2 fruit fly cellular contexts compared by ENCODE assay signal in the genomic region with DNA sequence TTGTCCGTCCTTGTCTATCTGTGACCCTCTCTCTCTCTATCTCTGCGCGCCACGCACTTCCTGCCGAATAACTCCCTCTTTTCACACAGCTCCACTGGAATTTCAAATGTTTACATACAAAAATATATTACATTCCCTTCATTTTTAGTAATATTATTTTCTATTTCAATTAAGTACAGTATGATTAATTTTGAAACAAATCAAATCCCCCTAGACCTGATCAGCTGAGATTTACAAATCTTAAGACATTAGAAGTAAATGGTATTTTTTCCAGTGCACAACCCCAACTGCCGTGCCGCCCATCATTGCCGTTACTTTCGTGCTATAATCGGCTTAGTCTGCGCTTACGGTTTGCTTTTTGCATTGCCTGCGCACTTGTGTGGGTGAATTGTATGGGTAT.
A peak's percentile ranks its signal among the peaks of the same experiment; 100 is the strongest.
TF ChIP-seq lines count a peak whose summit lies in the region.

No protein-coding gene starts in this region.

- TF ChIP-seq CTCF in whole organism, embryonic (GFP tag; optimal IDR thresholded peaks at IDR 0.05; lab: Kevin White, UChicago): no peak

TF ChIP-seq in whole organism, embryonic, 481 proteins besides CTCF, POLR2A, EP300 and RAD21 (continues in another document):
- peak; percentile 37 for TF ChIP-seq CG12659 (GFP tag; optimal IDR thresholded peaks at IDR 0.05; lab: Kevin White, UChicago)
- TF ChIP-seq B-H1 (GFP tag; IDR thresholded peaks at IDR 0.05; lab: Robert Waterston, UW): no peak
- no peak for TF ChIP-seq emc (GFP tag; optimal IDR thresholded peaks at IDR 0.05; lab: Kevin White, UChicago)
- peak; percentile 46 for TF ChIP-seq CG15514 (GFP tag; optimal IDR thresholded peaks at IDR 0.05; lab: Kevin White, UChicago)
- no peak for TF ChIP-seq nerfin-2 (GFP tag; IDR thresholded peaks at IDR 0.05; lab: Robert Waterston, UW; ENCODE audit: partially characterized antibody)
- no peak for TF ChIP-seq Usf (GFP tag; optimal IDR thresholded peaks at IDR 0.05; lab: Kevin White, UChicago)
- TF ChIP-seq CG10959 (GFP tag; IDR thresholded peaks at IDR 0.05; lab: Robert Waterston, UW): no peak
- no peak for TF ChIP-seq Hey (tag; optimal IDR thresholded peaks at IDR 0.05; lab: Kevin White, UChicago)
- TF ChIP-seq nau (GFP tag; optimal IDR thresholded peaks at IDR 0.05; lab: Kevin White, UChicago): no peak
- no peak for TF ChIP-seq CG18011 (GFP tag; optimal IDR thresholded peaks at IDR 0.05; lab: Kevin White, UChicago)
- TF ChIP-seq ac (GFP tag; optimal IDR thresholded peaks at IDR 0.05; lab: Kevin White, UChicago): no peak
- no peak for TF ChIP-seq CG34224 (GFP tag; IDR thresholded peaks at IDR 0.05; lab: Robert Waterston, UW; ENCODE audit: partially characterized antibody)
- TF ChIP-seq gt (GFP tag; IDR thresholded peaks at IDR 0.05; lab: Robert Waterston, UW): no peak
- no peak for TF ChIP-seq schlank (tag; optimal IDR thresholded peaks at IDR 0.05; lab: Kevin White, UChicago)
- no peak for TF ChIP-seq repo (GFP tag; optimal IDR thresholded peaks at IDR 0.05; lab: Kevin White, UChicago)
- TF ChIP-seq maf-S (GFP tag; optimal IDR thresholded peaks at IDR 0.05; lab: Kevin White, UChicago): no peak
- no peak for TF ChIP-seq zen2 (GFP tag; IDR thresholded peaks at IDR 0.05; lab: Robert Waterston, UW; ENCODE audit: partially characterized antibody)
- TF ChIP-seq CG10209 (GFP tag; optimal IDR thresholded peaks at IDR 0.05; lab: Kevin White, UChicago): peak; percentile 23
- no peak for TF ChIP-seq CG14710 (tag; optimal IDR thresholded peaks at IDR 0.05; lab: Kevin White, UChicago)
- no peak for TF ChIP-seq Adf1 (GFP tag; IDR thresholded peaks at IDR 0.05; lab: Robert Waterston, UW)
- TF ChIP-seq CG8765 (GFP tag; IDR thresholded peaks at IDR 0.05; lab: Robert Waterston, UW): no peak
- TF ChIP-seq D (optimal IDR thresholded peaks at IDR 0.05; lab: Kevin White, UChicago): no peak
- TF ChIP-seq D (GFP tag; optimal IDR thresholded peaks at IDR 0.05; lab: Kevin White, UChicago): peak; percentile 9
- TF ChIP-seq Spps (tag; optimal IDR thresholded peaks at IDR 0.05; lab: Kevin White, UChicago): no peak
- no peak for TF ChIP-seq lov (optimal IDR thresholded peaks at IDR 0.05; lab: Kevin White, UChicago)
- TF ChIP-seq lov (GFP tag; IDR thresholded peaks at IDR 0.05; lab: Robert Waterston, UW): no peak
- no peak for TF ChIP-seq yki (optimal IDR thresholded peaks at IDR 0.05; lab: Kevin White, UChicago)
- TF ChIP-seq CG15479 (GFP tag; optimal IDR thresholded peaks at IDR 0.05; lab: Kevin White, UChicago): no peak
- no peak for TF ChIP-seq Doc3 (GFP tag; IDR thresholded peaks at IDR 0.05; lab: Robert Waterston, UW; ENCODE audit: partially characterized antibody)
- no peak for TF ChIP-seq eve (GFP tag; optimal IDR thresholded peaks at IDR 0.05; lab: Kevin White, UChicago)
- no peak for TF ChIP-seq CG30020 (tag; optimal IDR thresholded peaks at IDR 0.05; lab: Kevin White, UChicago)
- TF ChIP-seq C15 (GFP tag; IDR thresholded peaks at IDR 0.05; lab: Robert Waterston, UW): no peak
- no peak for TF ChIP-seq NC2α (GFP tag; optimal IDR thresholded peaks at IDR 0.05; lab: Kevin White, UChicago)
- TF ChIP-seq NC2β (GFP tag; optimal IDR thresholded peaks at IDR 0.05; lab: Kevin White, UChicago): no peak
- no peak for TF ChIP-seq CG11696 (GFP tag; IDR thresholded peaks at IDR 0.05; lab: Robert Waterston, UW)
- no peak for TF ChIP-seq CG3838 (GFP tag; optimal IDR thresholded peaks at IDR 0.05; lab: Kevin White, UChicago)
- TF ChIP-seq pnt (GFP tag; optimal IDR thresholded peaks at IDR 0.05; lab: Kevin White, UChicago): no peak
- no peak for TF ChIP-seq Neu2 (GFP tag; optimal IDR thresholded peaks at IDR 0.05; lab: Kevin White, UChicago; ENCODE audit: borderline replicate concordance)
- TF ChIP-seq CG12071 (GFP tag; optimal IDR thresholded peaks at IDR 0.05; lab: Kevin White, UChicago): peak; percentile 83
- TF ChIP-seq CG12236 (GFP tag; optimal IDR thresholded peaks at IDR 0.05; lab: Kevin White, UChicago): no peak
- no peak for TF ChIP-seq tio (GFP tag; optimal IDR thresholded peaks at IDR 0.05; lab: Kevin White, UChicago)
- no peak for TF ChIP-seq CG14860 (GFP tag; IDR thresholded peaks at IDR 0.05; lab: Robert Waterston, UW; ENCODE audit: partially characterized antibody)
- no peak for TF ChIP-seq CG13775 (GFP tag; optimal IDR thresholded peaks at IDR 0.05; lab: Kevin White, UChicago)
- no peak; the same call in 1 of the 2 replicates for TF ChIP-seq Rfx (GFP tag; IDR thresholded peaks at IDR 0.05; lab: Robert Waterston, UW)
- TF ChIP-seq zfh1 (GFP tag; IDR thresholded peaks at IDR 0.05; lab: Robert Waterston, UW): no peak

TF ChIP-seq in whole organism, prepupa, 60 proteins besides CTCF, POLR2A, EP300 and RAD21:
- TF ChIP-seq CG32006 (GFP tag; optimal IDR thresholded peaks at IDR 0.05; lab: Kevin White, UChicago): peak; percentile 5
- no peak for TF ChIP-seq OdsH (GFP tag; optimal IDR thresholded peaks at IDR 0.05; lab: Kevin White, UChicago)
